Fruit fly (Drosophila melanogaster): ENCODE results near the gene RpL7-like.

The RpL7-like gene

DNA sequence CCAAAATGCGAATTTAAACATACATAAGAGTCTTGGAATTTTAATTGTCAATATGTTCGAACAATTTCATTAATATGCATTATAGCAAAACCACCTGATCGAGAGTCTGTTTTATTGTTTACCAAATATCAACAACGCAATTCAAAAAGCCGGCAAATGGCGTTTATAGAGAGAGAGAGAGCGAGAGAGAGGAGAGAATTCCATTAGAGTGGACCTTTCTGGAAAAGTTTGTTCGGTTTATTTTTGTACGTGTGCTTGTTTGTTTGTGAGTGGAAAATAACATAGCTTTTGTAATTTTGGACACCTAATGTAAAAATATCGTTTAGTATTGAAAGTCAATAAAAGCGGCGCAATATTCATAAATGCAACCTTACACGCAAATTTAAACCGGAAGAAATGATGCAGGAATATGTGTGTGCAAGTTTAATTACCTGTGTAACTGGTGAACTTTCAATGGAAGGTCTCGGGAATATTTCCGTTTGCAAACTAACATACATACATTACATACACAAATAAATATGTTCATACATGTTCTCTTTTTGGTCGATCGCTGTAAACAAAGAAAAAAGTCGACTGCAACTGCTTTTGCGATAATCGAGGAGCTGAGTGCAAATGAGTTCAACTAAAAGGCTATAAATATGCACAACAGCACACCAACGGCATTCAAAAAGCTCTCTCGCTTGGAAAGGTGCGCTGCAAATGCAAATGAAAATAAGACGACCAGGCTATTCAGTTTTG, 11.3 kb upstream of the RpL7-like start, which contains the start of gene CG6785 (continued):
- TF ChIP-seq Xrp1 (GFP tag; IDR thresholded peaks at IDR 0.05) (peak; percentile 63), CG12104 (GFP tag; optimal IDR thresholded peaks at IDR 0.05) (peak; percentile 77), Stat92E (GFP tag; optimal IDR thresholded peaks at IDR 0.05) (peak in 1 of 3 experiments; percentile 51), CG7786 (GFP tag; optimal IDR thresholded peaks at IDR 0.05) (peak; percentile 69), CG13287 (GFP tag; IDR thresholded peaks at IDR 0.05; ENCODE audit: partially characterized antibody) (peak; percentile 15; the same call in 1 of the 2 replicates), Xbp1 (GFP tag; optimal IDR thresholded peaks at IDR 0.05) (peak; percentile 51), aop (GFP tag; IDR thresholded peaks at IDR 0.05) (no peak), gsb-n (tag; optimal IDR thresholded peaks at IDR 0.05) (peak; percentile 88), z (GFP tag; IDR thresholded peaks at IDR 0.05) (no peak), CG6813 (GFP tag; optimal IDR thresholded peaks at IDR 0.05) (peak; percentile 96), CG1647 (GFP tag; optimal IDR thresholded peaks at IDR 0.05) (peak; percentile 75), nerfin-2 (GFP tag; IDR thresholded peaks at IDR 0.05; ENCODE audit: partially characterized antibody) (no peak), CG30431 (GFP tag; optimal IDR thresholded peaks at IDR 0.05) (peak; percentile 19), CG18011 (GFP tag; optimal IDR thresholded peaks at IDR 0.05) (peak; percentile 63), CG8281 (tag; optimal IDR thresholded peaks at IDR 0.05) (peak; percentile 69), fd3F (GFP tag; optimal IDR thresholded peaks at IDR 0.05) (peak; percentile 65), CG8359 (GFP tag; optimal IDR thresholded peaks at IDR 0.05; ENCODE audit: borderline replicate concordance) (peak; percentile 57), CG11093 (GFP tag; IDR thresholded peaks at IDR 0.05) (no peak), CG12659 (GFP tag; optimal IDR thresholded peaks at IDR 0.05) (peak; percentile 90), NC2β (GFP tag; optimal IDR thresholded peaks at IDR 0.05) (peak; percentile 91), ATbp (GFP tag; optimal IDR thresholded peaks at IDR 0.05) (peak; percentile 98), MBD-R2 (GFP tag; IDR thresholded peaks at IDR 0.05) (peak; percentile 7; the same call in 1 of the 2 replicates), Spps (tag; optimal IDR thresholded peaks at IDR 0.05) (peak; percentile 73), stwl (tag; optimal IDR thresholded peaks at IDR 0.05) (no peak), CG18764 (GFP tag; optimal IDR thresholded peaks at IDR 0.05) (peak; percentile 87), Ptx1 (GFP tag; IDR thresholded peaks at IDR 0.05) (no peak), fu2 (GFP tag; optimal IDR thresholded peaks at IDR 0.05) (no peak), dm (GFP tag; optimal IDR thresholded peaks at IDR 0.05) (peak; percentile 55), CG9817 (tag; optimal IDR thresholded peaks at IDR 0.05) (peak; percentile 56), hkb (optimal IDR thresholded peaks at IDR 0.05) (no peak), hkb (GFP tag; IDR thresholded peaks at IDR 0.05) (peak; percentile 82), CG14050 (GFP tag; IDR thresholded peaks at IDR 0.05) (peak; percentile 69), seq (GFP tag; IDR thresholded peaks at IDR 0.05) (peak; percentile 77; the same call in 1 of the 2 replicates), trem (tag; optimal IDR thresholded peaks at IDR 0.05) (peak; percentile 37), ro (GFP tag; IDR thresholded peaks at IDR 0.05) (no peak), gcm2 (GFP tag; optimal IDR thresholded peaks at IDR 0.05) (peak; percentile 77), CG11398 (GFP tag; optimal IDR thresholded peaks at IDR 0.05) (peak; percentile 94), sug (tag; optimal IDR thresholded peaks at IDR 0.05) (peak; percentile 57), MTF-1 (GFP tag; optimal IDR thresholded peaks at IDR 0.05; ENCODE audit: borderline replicate concordance) (peak; percentile 92), ab (GFP tag; optimal IDR thresholded peaks at IDR 0.05) (no peak), CG10147 (GFP tag; optimal IDR thresholded peaks at IDR 0.05) (peak; percentile 52), ems (GFP tag; optimal IDR thresholded peaks at IDR 0.05) (peak; percentile 73), CG7928 (GFP tag; optimal IDR thresholded peaks at IDR 0.05) (peak; percentile 30), salm (tag; optimal IDR thresholded peaks at IDR 0.05) (peak; percentile 86), CG8765 (GFP tag; IDR thresholded peaks at IDR 0.05) (no peak), Gug (GFP tag; IDR thresholded peaks at IDR 0.05) (no peak), fd64A (GFP tag; optimal IDR thresholded peaks at IDR 0.05) (peak; percentile 93), btn (GFP tag; optimal IDR thresholded peaks at IDR 0.05) (peak; percentile 65), H2.0 (GFP tag; IDR thresholded peaks at IDR 0.05) (no peak)

Data from whole organism, embryonic.